Worm (Caenorhabditis elegans) whole organism, L1 larva: ENCODE results near the gene F44A6.5.

Experiments
- C34B4.2 ChIP-seq: sonication (generic microtip); optimal IDR thresholded peaks from 2 replicates; lab custom pipeline; 2017; ENCODE audit warnings: mild to moderate bottlenecking, missing genetic modification characterization, missing compliant biosample characterization
- F16B12.6 ChIP-seq: fragments of 150-350 bp; optimal IDR thresholded peaks from 2 replicates; lab custom pipeline; 2014; ENCODE audit warnings: missing biosample characterization, missing genetic modification characterization
- alr-1 ChIP-seq: fragments of 200-800 bp; sonication (Bioruptor generic); optimal IDR thresholded peaks from 2 replicates; lab custom pipeline; 2018; ENCODE audit warnings: borderline replicate concordance, mild to moderate bottlenecking, missing genetic modification characterization, missing compliant biosample characterization
- aly-2 ChIP-seq: fragments of 150-350 bp; optimal IDR thresholded peaks from 2 replicates; lab custom pipeline; 2014; ENCODE audit warnings: missing biosample characterization, missing genetic modification characterization
- blmp-1 ChIP-seq: fragments of 150-350 bp; optimal IDR thresholded peaks from 2 replicates; lab custom pipeline; 2014; ENCODE audit warnings: missing biosample characterization, missing genetic modification characterization
- ceh-63 ChIP-seq: fragments of 200-800 bp; sonication (Bioruptor generic); optimal IDR thresholded peaks from 2 replicates; lab custom pipeline; 2018; ENCODE audit warnings: mild to moderate bottlenecking, missing genetic modification characterization, missing compliant biosample characterization
- ceh-8 ChIP-seq: fragments of 200-800 bp; sonication (Bioruptor generic); optimal IDR thresholded peaks from 2 replicates; lab custom pipeline; 2018; ENCODE audit warnings: mild to moderate bottlenecking, missing genetic modification characterization, moderate library complexity, missing compliant biosample characterization
- ceh-82 ChIP-seq, 3 experiments: fragments of 150-350 bp in 1 of 3; sonication (generic microtip) in 2 of 3; optimal IDR thresholded peaks; 2 replicates each; lab custom pipeline; 2014 to 2017; ENCODE audit warnings: missing biosample characterization in 3 of 3, missing genetic modification characterization in 3 of 3
- ceh-88 ChIP-seq: fragments of 200-800 bp; sonication (Bioruptor generic); IDR thresholded peaks from 2 replicates; pipeline ENCODE4 v1.3.6; 2022; ENCODE audit warnings: missing genetic modification characterization, missing compliant biosample characterization
- ceh-90 ChIP-seq: sonication (generic microtip); optimal IDR thresholded peaks from 2 replicates; lab custom pipeline; 2016; ENCODE audit warnings: missing genetic modification characterization, missing compliant biosample characterization
- ces-1 ChIP-seq: fragments of 150-350 bp; optimal IDR thresholded peaks from 2 replicates; lab custom pipeline; 2014; ENCODE audit warnings: missing biosample characterization, missing genetic modification reagents, missing genetic modification characterization
- dpl-1 ChIP-seq, 3 experiments: fragments of 150-350 bp in 2 of 3; sonication (generic microtip) in 1 of 3; optimal IDR thresholded peaks; 2 replicates each; lab custom pipeline; 2014 to 2017; ENCODE audit warnings: missing biosample characterization in 3 of 3, missing genetic modification characterization in 3 of 3, missing genetic modification reagents in 3 of 3
- dsc-1 ChIP-seq: sonication (generic microtip); optimal IDR thresholded peaks from 2 replicates; lab custom pipeline; 2016; ENCODE audit warnings: mild to moderate bottlenecking, missing genetic modification characterization, missing compliant biosample characterization
- efl-1 ChIP-seq, 4 experiments: fragments of 150-350 bp; optimal IDR thresholded peaks in 3 of 4; peaks in 1 of 4; 1 replicate in 1 of 4; 2 replicates in 3 of 4; lab custom pipeline; 2014; ENCODE audit warnings: missing biosample characterization in 2 of 4, missing genetic modification characterization in 2 of 4, missing genetic modification reagents in 2 of 4
- efl-3 ChIP-seq: fragments of 200-800 bp; sonication (Bioruptor generic); optimal IDR thresholded peaks from 2 replicates; lab custom pipeline; 2018; ENCODE audit warnings: mild to moderate bottlenecking, missing genetic modification characterization, missing compliant biosample characterization
- grh-1 ChIP-seq: fragments of 200-800 bp; sonication (Bioruptor generic); IDR thresholded peaks from 2 replicates; pipeline ENCODE4 v1.3.6; 2022; ENCODE audit warnings: missing genetic modification reagents, missing genetic modification characterization, missing compliant biosample characterization
- hpl-2 ChIP-seq: fragments of 150-350 bp; optimal IDR thresholded peaks from 2 replicates; lab custom pipeline; 2014; ENCODE audit warnings: missing biosample characterization, missing genetic modification reagents, missing genetic modification characterization
- lin-39 ChIP-seq: fragments of 150-350 bp; optimal IDR thresholded peaks from 2 replicates; lab custom pipeline; 2014; ENCODE audit warnings: missing biosample characterization, missing genetic modification reagents, missing genetic modification characterization
- lir-3 ChIP-seq: sonication (generic microtip); optimal IDR thresholded peaks from 2 replicates; lab custom pipeline; 2016; ENCODE audit warnings: mild to moderate bottlenecking, missing genetic modification characterization, moderate library complexity, missing compliant biosample characterization; ENCODE audit not compliant: poor library complexity
- lsy-2 ChIP-seq, 2 experiments: fragments of 150-350 bp; optimal IDR thresholded peaks; 2 replicates each; lab custom pipeline; 2014; ENCODE audit warnings: missing biosample characterization in 2 of 2, missing genetic modification characterization in 2 of 2
- mab-9 ChIP-seq: fragments of 200-800 bp; sonication (Bioruptor generic); IDR thresholded peaks from 2 replicates; pipeline ENCODE4 v1.3.6; 2022; ENCODE audit warnings: missing genetic modification reagents, missing genetic modification characterization, missing compliant biosample characterization
- mep-1 ChIP-seq: fragments of 150-350 bp; optimal IDR thresholded peaks from 2 replicates; lab custom pipeline; 2014; ENCODE audit warnings: missing biosample characterization, missing genetic modification characterization
- nhr-11 ChIP-seq: fragments of 150-350 bp; optimal IDR thresholded peaks from 2 replicates; lab custom pipeline; 2014; ENCODE audit warnings: missing biosample characterization, missing genetic modification characterization
- nhr-12 ChIP-seq: sonication (generic microtip); optimal IDR thresholded peaks from 2 replicates; lab custom pipeline; 2017; ENCODE audit warnings: missing biosample characterization, missing genetic modification characterization
- nhr-19 ChIP-seq: fragments of 200-800 bp; sonication (Bioruptor generic); conservative IDR thresholded peaks from 2 replicates; pipeline ENCODE4 v1.3.6; 2022; ENCODE audit warnings: missing genetic modification characterization, missing compliant biosample characterization
- nhr-237 ChIP-seq: fragments of 150-350 bp; optimal IDR thresholded peaks from 2 replicates; lab custom pipeline; 2014; ENCODE audit warnings: missing biosample characterization, missing genetic modification characterization
- nhr-84 ChIP-seq: sonication (generic microtip); optimal IDR thresholded peaks from 2 replicates; lab custom pipeline; 2017; ENCODE audit warnings: missing biosample characterization, missing genetic modification characterization
- pag-3 ChIP-seq: sonication (generic microtip); optimal IDR thresholded peaks from 2 replicates; lab custom pipeline; 2017; ENCODE audit warnings: missing genetic modification characterization, mild to moderate bottlenecking, missing compliant biosample characterization, antibody characterized with exemption, borderline replicate concordance; ENCODE audit not compliant: insufficient read depth
- pax-3 ChIP-seq: fragments of 200-800 bp; sonication (Bioruptor generic); optimal IDR thresholded peaks from 2 replicates; lab custom pipeline; 2018; ENCODE audit warnings: mild to moderate bottlenecking, missing genetic modification characterization, moderate library complexity, missing compliant biosample characterization
- pqm-1 ChIP-seq: sonication (generic microtip); optimal IDR thresholded peaks from 3 replicates; lab custom pipeline; 2017; ENCODE audit warnings: missing biosample characterization, missing genetic modification characterization
- sptf-1 ChIP-seq: fragments of 150-350 bp; optimal IDR thresholded peaks from 2 replicates; lab custom pipeline; 2014; ENCODE audit warnings: missing biosample characterization, missing genetic modification characterization
- tbx-2 ChIP-seq: sonication (generic microtip); optimal IDR thresholded peaks from 2 replicates; lab custom pipeline; 2016; ENCODE audit warnings: missing genetic modification characterization, missing compliant biosample characterization
- unc-130 ChIP-seq: fragments of 150-350 bp; optimal IDR thresholded peaks from 2 replicates; lab custom pipeline; 2017; ENCODE audit warnings: missing biosample characterization, missing genetic modification characterization, inconsistent platforms
- unc-30 ChIP-seq: sonication (generic microtip); optimal IDR thresholded peaks from 2 replicates; lab custom pipeline; 2017; ENCODE audit warnings: missing biosample characterization, missing genetic modification characterization
- unc-62 ChIP-seq: fragments of 150-350 bp; optimal IDR thresholded peaks from 2 replicates; lab custom pipeline; 2014; ENCODE audit warnings: missing biosample characterization, missing genetic modification reagents, missing genetic modification characterization
- unc-98 ChIP-seq: fragments of 200-800 bp; sonication (Bioruptor generic); IDR thresholded peaks from 2 replicates; pipeline ENCODE4 v1.3.6; 2022; ENCODE audit warnings: missing genetic modification characterization, missing compliant biosample characterization
- xbp-1 ChIP-seq: sonication (generic microtip); optimal IDR thresholded peaks from 2 replicates; lab custom pipeline; 2016; ENCODE audit warnings: missing genetic modification characterization, missing compliant biosample characterization
- zip-4 ChIP-seq: fragments of 200-800 bp; sonication (Bioruptor generic); optimal IDR thresholded peaks from 2 replicates; lab custom pipeline; 2018; ENCODE audit warnings: mild to moderate bottlenecking, missing genetic modification characterization, moderate library complexity, missing compliant biosample characterization
- ztf-11 ChIP-seq, 2 experiments: sonication (generic microtip); optimal IDR thresholded peaks; 2 replicates each; lab custom pipeline; 2016 to 2017; ENCODE audit warnings: missing genetic modification characterization in 2 of 2, missing biosample characterization in 1 of 2, missing compliant biosample characterization in 1 of 2
- ztf-4 ChIP-seq: fragments of 150-350 bp; optimal IDR thresholded peaks from 2 replicates; lab custom pipeline; 2014; ENCODE audit warnings: missing biosample characterization, missing genetic modification characterization

F44A6.5 gene

ce11 chrX:10216344-10216743 lies 2.4 kb downstream of the F44A6.5 start (continued):
- TF ChIP-seq unc-130 = no peak
- TF ChIP-seq ztf-11 (tag; optimal IDR thresholded peaks at IDR 0.05; lab: Kevin White, UChicago) = no peak
- TF ChIP-seq ceh-82 (tag; optimal IDR thresholded peaks at IDR 0.05; lab: Kevin White, UChicago) = no peak
- TF ChIP-seq unc-30 = no peak
- no peak for TF ChIP-seq nhr-11 (tag; lab: Kevin White, UChicago)
- TF ChIP-seq, all 84 proteins: peak for 5

- TF ChIP-seq dpl-1 (GFP tag; optimal IDR thresholded peaks at IDR 0.05; lab: Kevin White, UChicago) (no peak), mab-9 (GFP tag; lab: Robert Waterston, UW) (no peak), nhr-19 (no peak), unc-98 (GFP tag; lab: Robert Waterston, UW) (no peak), unc-62 (GFP tag; lab: Kevin White, UChicago) (no peak), pqm-1 (tag; lab: Kevin White, UChicago) (no peak), unc-130 (no peak), pag-3 (tag; lab: Kevin White, UChicago) (no peak), zip-4 (GFP tag; lab: Kevin White, UChicago) (no peak), nhr-84 (tag; lab: Kevin White, UChicago) (no peak), grh-1 (GFP tag; lab: Robert Waterston, UW) (no peak), blmp-1 (tag; lab: Kevin White, UChicago) (peak; percentile 81), tbx-2 (tag; lab: Kevin White, UChicago) (no peak), efl-1 (optimal IDR thresholded peaks at IDR 0.05; lab: Kevin White, UChicago) (no peak), efl-1 (GFP tag; optimal IDR thresholded peaks at IDR 0.05 in 1 of 2; lab: Kevin White, UChicago) (peak in 1 of 2 experiments; percentile 45), F16B12.6 (no peak)
Measured at ce11 chrX:10215429-10215828, 3.3 kb downstream of the F44A6.5 start, which contains the start of gene F44A6.4. TSS of gene F44A6.4 (minus strand) at chrX:10215495.

- TF ChIP-seq ceh-63 (GFP tag; lab: Kevin White, UChicago) (no peak), ces-1 (GFP tag; lab: Kevin White, UChicago) (no peak), ceh-90 (tag; lab: Kevin White, UChicago) (no peak), ceh-88 (GFP tag; lab: Robert Waterston, UW) (no peak), pax-3 (tag; lab: Kevin White, UChicago) (no peak), alr-1 (tag; lab: Kevin White, UChicago) (no peak), dsc-1 (tag; lab: Kevin White, UChicago) (no peak), unc-130 (no peak), grh-1 (GFP tag; lab: Robert Waterston, UW) (no peak), aly-2 (tag; lab: Kevin White, UChicago) (no peak), lsy-2 (tag; optimal IDR thresholded peaks at IDR 0.05; lab: Kevin White, UChicago) (no peak)
Measured at ce11 chrX:10212469-10212868, 6.3 kb downstream of the F44A6.5 start, which contains the start of gene F44A6.3. TSS of gene F44A6.3 (plus strand) at chrX:10212769.

DNA sequence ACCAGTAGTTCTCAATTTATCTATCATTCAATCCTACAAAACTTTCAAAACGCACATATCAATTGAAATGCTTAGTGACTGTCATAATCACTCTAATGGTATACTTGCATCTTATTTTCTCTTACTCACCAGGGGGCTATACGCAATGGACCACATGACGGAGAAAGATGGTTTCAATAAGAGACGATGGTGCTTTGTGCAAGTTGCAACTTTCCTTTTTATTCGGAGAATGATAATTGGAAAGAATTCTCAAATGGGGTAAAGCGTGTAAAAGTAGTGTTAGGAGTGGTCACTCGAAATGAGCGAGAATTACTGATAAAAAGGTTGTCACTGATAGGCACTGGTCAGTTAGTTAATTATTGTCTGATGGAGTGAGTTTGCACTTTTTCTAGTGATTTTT lies 10.2 kb downstream of the F44A6.5 start:
- TF ChIP-seq lin-39 (tag; lab: Kevin White, UChicago) (no peak), dsc-1 (tag; lab: Kevin White, UChicago) (peak; percentile 51)

- TF ChIP-seq mab-9 (GFP tag; lab: Robert Waterston, UW) = no peak
- TF ChIP-seq unc-62 (GFP tag; lab: Kevin White, UChicago) = no peak
- TF ChIP-seq, all 84 proteins: peak for 0
Measured at ce11 chrX:10206008-10206407, 12.7 kb downstream of the F44A6.5 start.

- TF ChIP-seq mep-1 (tag; lab: Kevin White, UChicago) (no peak), hpl-2 (GFP tag; lab: Kevin White, UChicago) (no peak), sptf-1 (tag; lab: Kevin White, UChicago) (no peak), xbp-1 (no peak), nhr-237 (no peak), tbx-2 (tag; lab: Kevin White, UChicago) (no peak), ceh-8 (GFP tag; lab: Kevin White, UChicago) (no peak), lir-3 (tag; lab: Kevin White, UChicago) (no peak), pax-3 (tag; lab: Kevin White, UChicago) (no peak), efl-1 (optimal IDR thresholded peaks at IDR 0.05; lab: Kevin White, UChicago) (no peak), efl-1 (GFP tag; optimal IDR thresholded peaks at IDR 0.05 in 1 of 2; lab: Kevin White, UChicago) (no peak), C34B4.2 (tag; lab: Kevin White, UChicago) (no peak), pqm-1 (tag; lab: Kevin White, UChicago) (no peak), ztf-4 (tag; lab: Kevin White, UChicago) (no peak), nhr-12 (tag; lab: Kevin White, UChicago) (no peak), efl-3 (no peak)
Measured at ce11 chrX:10205321-10205720, 13.4 kb downstream of the F44A6.5 start, which contains the start of gene sex-1. TSS of gene sex-1 (minus strand) at chrX:10205421.
